Fruit fly (Drosophila melanogaster) whole organism, embryonic: ENCODE data around the gene CG1640.

Source experiments
- B-H2 ChIP-seq: fragments of 200-800 bp; sonication (Bioruptor generic); optimal IDR thresholded peaks from 2 replicates; lab custom pipeline; 2018; ENCODE audit warnings: missing biosample characterization, mild to moderate bottlenecking, missing genetic modification characterization
- Blimp-1 ChIP-seq: fragments of 200-800 bp; sonication (Bioruptor generic); optimal IDR thresholded peaks from 3 replicates; lab custom pipeline; 2018; ENCODE audit warnings: missing biosample characterization, missing genetic modification characterization, mild to moderate bottlenecking, moderate library complexity, missing genetic modification reagents
- CG10267 ChIP-seq: fragments of 200-800 bp; sonication (Bioruptor generic); optimal IDR thresholded peaks from 2 replicates; lab custom pipeline; 2018; ENCODE audit warnings: missing biosample characterization, mild to moderate bottlenecking, missing genetic modification characterization, moderate library complexity
- CG10654 ChIP-seq: fragments of 200-800 bp; sonication (Bioruptor generic); optimal IDR thresholded peaks from 2 replicates; lab custom pipeline; 2016; ENCODE audit warnings: missing biosample characterization, missing genetic modification characterization
- CG12299 ChIP-seq: fragments of 200-800 bp; sonication (Bioruptor generic); optimal IDR thresholded peaks from 2 replicates; lab custom pipeline; 2018; ENCODE audit warnings: missing biosample characterization, mild to moderate bottlenecking, missing genetic modification characterization
- CG12942 ChIP-seq: fragments of 200-800 bp; sonication (Bioruptor generic); optimal IDR thresholded peaks from 3 replicates; lab custom pipeline; 2016; ENCODE audit warnings: missing biosample characterization, missing genetic modification characterization
- CG13894 ChIP-seq: fragments of 200-800 bp; sonication (Bioruptor generic); optimal IDR thresholded peaks from 3 replicates; lab custom pipeline; 2018; ENCODE audit warnings: missing biosample characterization, mild to moderate bottlenecking, missing genetic modification characterization, moderate library complexity
- CG14014 ChIP-seq: fragments of 200-800 bp; sonication (Bioruptor generic); IDR thresholded peaks from 2 replicates; pipeline ENCODE4 v1.3.6; 2022; ENCODE audit warnings: missing biosample characterization, missing genetic modification characterization
- CG15514 ChIP-seq: fragments of 200-800 bp; sonication (Bioruptor generic); optimal IDR thresholded peaks from 3 replicates; lab custom pipeline; 2017; ENCODE audit warnings: missing biosample characterization, missing genetic modification characterization, mild to moderate bottlenecking, moderate library complexity, missing genetic modification reagents
- CG15601 ChIP-seq: fragments of 200-800 bp; sonication (Bioruptor generic); optimal IDR thresholded peaks from 3 replicates; lab custom pipeline; 2019; ENCODE audit warnings: missing biosample characterization, mild to moderate bottlenecking, missing genetic modification characterization, moderate library complexity
- CG1647 ChIP-seq: fragments of 200-800 bp; sonication (Bioruptor generic); optimal IDR thresholded peaks from 3 replicates; lab custom pipeline; 2016; ENCODE audit warnings: missing biosample characterization, missing genetic modification characterization
- CG17802 ChIP-seq: fragments of 200-800 bp; sonication (Bioruptor generic); optimal IDR thresholded peaks from 2 replicates; lab custom pipeline; 2018; ENCODE audit warnings: missing biosample characterization, mild to moderate bottlenecking, missing genetic modification characterization, moderate library complexity
- CG1792 ChIP-seq: fragments of 200-800 bp; sonication (Bioruptor generic); optimal IDR thresholded peaks from 2 replicates; lab custom pipeline; 2016; ENCODE audit warnings: missing biosample characterization, missing genetic modification characterization
- CG18476 ChIP-seq: fragments of 200-800 bp; sonication (Bioruptor generic); optimal IDR thresholded peaks from 2 replicates; lab custom pipeline; 2016; ENCODE audit warnings: missing biosample characterization, mild to moderate bottlenecking, missing genetic modification characterization
- CG30431 ChIP-seq: fragments of 200-800 bp; sonication (Bioruptor generic); optimal IDR thresholded peaks from 2 replicates; lab custom pipeline; 2017; ENCODE audit warnings: missing biosample characterization, missing genetic modification characterization
- CG3281 ChIP-seq: fragments of 200-800 bp; sonication (Bioruptor generic); optimal IDR thresholded peaks from 3 replicates; lab custom pipeline; 2017; ENCODE audit warnings: missing biosample characterization, mild to moderate bottlenecking, missing genetic modification characterization
- CG3995 ChIP-seq: fragments of 200-800 bp; sonication (Bioruptor generic); optimal IDR thresholded peaks from 3 replicates; lab custom pipeline; 2016; ENCODE audit warnings: missing biosample characterization, missing genetic modification characterization
- CG42726 ChIP-seq: fragments of 200-800 bp; sonication (Bioruptor generic); IDR thresholded peaks from 2 replicates; pipeline ENCODE4 v1.3.6; 2022; ENCODE audit warnings: missing biosample characterization, missing genetic modification characterization; ENCODE audit not compliant: partially characterized antibody
- CG6683 ChIP-seq: fragments of 200-800 bp; sonication (Bioruptor generic); optimal IDR thresholded peaks from 2 replicates; lab custom pipeline; 2017; ENCODE audit warnings: missing biosample characterization, mild to moderate bottlenecking, missing genetic modification characterization, missing genetic modification reagents
- CG6765 ChIP-seq: fragments of 200-800 bp; sonication (Bioruptor generic); optimal IDR thresholded peaks from 3 replicates; lab custom pipeline; 2017; ENCODE audit warnings: missing biosample characterization, mild to moderate bottlenecking, missing genetic modification characterization
- CG7271 ChIP-seq: fragments of 200-800 bp; sonication (Bioruptor generic); optimal IDR thresholded peaks from 2 replicates; lab custom pipeline; 2018; ENCODE audit warnings: missing biosample characterization, mild to moderate bottlenecking, missing genetic modification characterization, moderate library complexity
- CG8765 ChIP-seq: fragments of 200-800 bp; sonication (Bioruptor generic); IDR thresholded peaks from 2 replicates; pipeline ENCODE4 v1.3.6; 2022; ENCODE audit warnings: missing biosample characterization, missing genetic modification characterization
- CTCF ChIP-seq: fragments of 200-800 bp; sonication (Bioruptor generic); optimal IDR thresholded peaks from 2 replicates; lab custom pipeline; 2017; ENCODE audit warnings: missing biosample characterization, mild to moderate bottlenecking, missing genetic modification characterization, moderate library complexity
- Deaf1 ChIP-seq: fragments of 200-800 bp; optimal IDR thresholded peaks from 3 replicates; lab custom pipeline; 2019; ENCODE audit warnings: missing biosample characterization, mild to moderate bottlenecking, missing genetic modification characterization, moderate library complexity
- Drgx ChIP-seq: fragments of 200-800 bp; sonication (Bioruptor generic); IDR thresholded peaks from 2 replicates; pipeline ENCODE4 v1.3.6; 2022; ENCODE audit warnings: missing biosample characterization, missing genetic modification characterization
- HHEX ChIP-seq: fragments of 200-800 bp; sonication (Bioruptor generic); optimal IDR thresholded peaks from 3 replicates; lab custom pipeline; 2017; ENCODE audit warnings: missing biosample characterization, mild to moderate bottlenecking, missing genetic modification characterization, missing genetic modification reagents
- NC2α ChIP-seq: fragments of 200-800 bp; sonication (Bioruptor generic); optimal IDR thresholded peaks from 2 replicates; lab custom pipeline; 2016; ENCODE audit warnings: missing biosample characterization, missing genetic modification characterization
- Neu2 ChIP-seq: fragments of 200-800 bp; sonication (Bioruptor generic); optimal IDR thresholded peaks from 3 replicates; lab custom pipeline; 2016; ENCODE audit warnings: missing biosample characterization, missing genetic modification characterization, borderline replicate concordance
- Nf-YA ChIP-seq: fragments of 200-800 bp; sonication (Bioruptor generic); IDR thresholded peaks from 2 replicates; pipeline ENCODE4 v1.3.6; 2022; ENCODE audit warnings: missing biosample characterization, missing genetic modification characterization
- Nf-YC ChIP-seq: fragments of 200-800 bp; optimal IDR thresholded peaks from 3 replicates; lab custom pipeline; 2019; ENCODE audit warnings: missing biosample characterization, mild to moderate bottlenecking, missing genetic modification characterization, moderate library complexity
- Pdp1 ChIP-seq, 2 experiments: fragments of 200-800 bp; sonication (Bioruptor generic); optimal IDR thresholded peaks; 3 replicates each; lab custom pipeline; 2016; ENCODE audit warnings: missing biosample characterization in 2 of 2, missing genetic modification characterization in 2 of 2, mild to moderate bottlenecking in 1 of 2, moderate library complexity in 1 of 2
- amos ChIP-seq: fragments of 200-800 bp; sonication (Bioruptor generic); IDR thresholded peaks from 2 replicates; pipeline ENCODE4 v1.3.6; 2022; ENCODE audit warnings: missing biosample characterization, missing genetic modification characterization; ENCODE audit not compliant: partially characterized antibody
- ara ChIP-seq: fragments of 200-800 bp; sonication (Bioruptor generic); IDR thresholded peaks from 2 replicates; pipeline ENCODE4 v1.3.6; 2022; ENCODE audit warnings: missing biosample characterization, missing genetic modification characterization
- chif ChIP-seq, 2 experiments: fragments of 200-800 bp; sonication (Bioruptor generic); optimal IDR thresholded peaks; 3 replicates each; lab custom pipeline; 2016; ENCODE audit warnings: missing biosample characterization in 2 of 2, missing genetic modification characterization in 2 of 2
- da ChIP-seq: fragments of 200-800 bp; sonication (Bioruptor generic); optimal IDR thresholded peaks from 2 replicates; lab custom pipeline; 2016; ENCODE audit warnings: missing biosample characterization, missing genetic modification characterization
- grn ChIP-seq: fragments of 200-800 bp; sonication (Bioruptor generic); optimal IDR thresholded peaks from 3 replicates; lab custom pipeline; 2017; ENCODE audit warnings: missing biosample characterization, missing genetic modification characterization
- gsb-n ChIP-seq: fragments of 200-800 bp; sonication (Bioruptor generic); optimal IDR thresholded peaks from 3 replicates; lab custom pipeline; 2018; ENCODE audit warnings: missing biosample characterization, mild to moderate bottlenecking, missing genetic modification characterization
- ham ChIP-seq: fragments of 200-800 bp; sonication (Bioruptor generic); IDR thresholded peaks from 2 replicates; pipeline ENCODE4 v1.3.6; 2022; ENCODE audit warnings: missing biosample characterization, missing genetic modification characterization
- hkb ChIP-seq, 2 experiments: fragments of 200-800 bp in 1 of 2; fragments of >200 bp in 1 of 2; sonication (Bioruptor generic) in 1 of 2; IDR thresholded peaks in 1 of 2; optimal IDR thresholded peaks in 1 of 2; 2 replicates each; pipeline versions ENCODE4 v1.3.6 to Lab custom; 2017 to 2022; ENCODE audit warnings: missing biosample characterization in 1 of 2, missing genetic modification characterization in 1 of 2
- jumu ChIP-seq: fragments of 200-800 bp; sonication (Bioruptor generic); optimal IDR thresholded peaks from 3 replicates; lab custom pipeline; 2016; ENCODE audit warnings: missing biosample characterization, missing genetic modification characterization
- lmd ChIP-seq: fragments of 200-800 bp; sonication (Bioruptor generic); IDR thresholded peaks from 2 replicates; pipeline ENCODE4 v1.3.6; 2022; ENCODE audit warnings: missing biosample characterization, missing genetic modification characterization
- maf-S ChIP-seq: fragments of 200-800 bp; sonication (Bioruptor generic); optimal IDR thresholded peaks from 2 replicates; lab custom pipeline; 2016; ENCODE audit warnings: missing biosample characterization, missing genetic modification characterization
- mirr ChIP-seq: fragments of 200-800 bp; sonication (Bioruptor generic); optimal IDR thresholded peaks from 3 replicates; lab custom pipeline; 2018; ENCODE audit warnings: missing biosample characterization, mild to moderate bottlenecking, missing genetic modification characterization
- pan ChIP-seq, 4 experiments: fragments of >200 bp in 3 of 4; fragments of 200-800 bp in 1 of 4; sonication (Bioruptor generic) in 1 of 4; optimal IDR thresholded peaks in 3 of 4; IDR thresholded peaks in 1 of 4; 2 replicates each; pipeline versions ENCODE4 v1.3.6 to Lab custom; 2017 to 2022; ENCODE audit warnings: missing biosample characterization in 2 of 4, missing genetic modification characterization in 2 of 4, mixed read lengths in 1 of 4
- peb ChIP-seq: fragments of 200-800 bp; sonication (Bioruptor generic); IDR thresholded peaks from 2 replicates; pipeline ENCODE4 v1.3.6; 2022; ENCODE audit warnings: missing biosample characterization, missing genetic modification characterization
- pho ChIP-seq: fragments of 200-800 bp; sonication (Bioruptor generic); optimal IDR thresholded peaks from 2 replicates; lab custom pipeline; 2016; ENCODE audit warnings: missing biosample characterization, missing genetic modification characterization
- prd ChIP-seq, 3 experiments: fragments of >200 bp in 2 of 3; fragments of 200-800 bp in 1 of 3; sonication (Bioruptor generic) in 1 of 3; optimal IDR thresholded peaks in 2 of 3; IDR thresholded peaks in 1 of 3; 2 replicates in 2 of 3; 3 replicates in 1 of 3; pipeline versions ENCODE4 v1.3.6 to Lab custom; 2017 to 2022; ENCODE audit warnings: missing biosample characterization in 1 of 3, missing genetic modification characterization in 1 of 3
- sob ChIP-seq: fragments of 200-800 bp; sonication (Bioruptor generic); IDR thresholded peaks from 2 replicates; pipeline ENCODE4 v1.3.6; 2022; ENCODE audit warnings: missing biosample characterization, missing genetic modification characterization

Gene CG1640

DNA sequence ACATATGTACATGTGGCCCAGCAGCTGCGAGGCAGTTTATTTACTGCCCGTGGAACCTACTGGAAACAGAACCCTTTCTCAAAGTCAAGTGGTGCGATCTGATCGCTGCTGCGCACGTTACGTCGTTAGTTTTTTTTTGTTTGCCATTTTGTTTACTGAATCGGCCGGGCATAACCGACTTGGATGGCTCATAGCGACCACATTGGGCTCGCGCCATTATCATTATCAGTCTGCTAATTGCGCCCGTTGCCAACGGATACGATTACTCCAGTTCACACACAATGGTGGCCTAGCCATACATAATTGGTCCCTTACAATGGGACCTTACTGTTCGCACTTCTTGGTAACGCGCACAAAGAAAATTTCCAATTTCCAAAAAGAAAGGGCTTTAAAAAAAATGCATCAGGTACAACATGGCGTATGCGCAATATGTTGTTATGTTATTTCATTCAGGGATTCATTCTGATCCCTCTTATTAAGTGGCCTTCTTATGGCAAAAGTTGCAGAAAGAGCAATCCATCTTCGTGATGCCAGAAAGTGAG, 37.6 kb upstream of the CG1640 start (continued):
- TF ChIP-seq da (GFP tag; lab: Kevin White, UChicago) (no peak), Drgx (GFP tag; lab: Robert Waterston, UW) (no peak), CG18476 (GFP tag; lab: Kevin White, UChicago) (no peak), Nf-YA (no peak), CG12299 (tag; lab: Kevin White, UChicago) (no peak), CG10654 (GFP tag; lab: Kevin White, UChicago) (no peak), chif (GFP tag; optimal IDR thresholded peaks at IDR 0.05; lab: Kevin White, UChicago) (no peak), CG3281 (GFP tag; lab: Kevin White, UChicago) (peak; percentile 36), CG8765 (GFP tag; lab: Robert Waterston, UW) (no peak), CG30431 (no peak), Deaf1 (no peak), NC2α (GFP tag; lab: Kevin White, UChicago) (no peak), CG6683 (no peak), grn (peak; percentile 56), prd (optimal IDR thresholded peaks at IDR 0.05; lab: Kevin White, UChicago) (no peak), prd (GFP tag; IDR thresholded peaks at IDR 0.05; lab: Robert Waterston, UW) (no peak), Pdp1 (GFP tag; optimal IDR thresholded peaks at IDR 0.05; lab: Kevin White, UChicago) (peak in 1 of 2 experiments; percentile 57), CG15514 (GFP tag; lab: Kevin White, UChicago) (no peak), maf-S (GFP tag; lab: Kevin White, UChicago) (peak; percentile 42), B-H2 (GFP tag; lab: Kevin White, UChicago) (no peak), CG14014 (no peak), ham (no peak), CG42726 (GFP tag; lab: Robert Waterston, UW) (no peak), lmd (GFP tag; lab: Robert Waterston, UW) (peak; percentile 25; the same call in 1 of the 2 replicates), CG10267 (tag; lab: Kevin White, UChicago) (no peak), pan (optimal IDR thresholded peaks at IDR 0.05; lab: Kevin White, UChicago) (no peak), pan (GFP tag; optimal IDR thresholded peaks at IDR 0.05 in 1 of 2, IDR thresholded peaks at IDR 0.05 in 1 of 2) (no peak), ara (GFP tag; lab: Robert Waterston, UW) (no peak), sob (GFP tag; lab: Robert Waterston, UW) (no peak), CG7271 (tag; lab: Kevin White, UChicago) (no peak), CG17802 (tag; lab: Kevin White, UChicago) (no peak), Nf-YC (tag; lab: Kevin White, UChicago) (no peak)

DNA sequence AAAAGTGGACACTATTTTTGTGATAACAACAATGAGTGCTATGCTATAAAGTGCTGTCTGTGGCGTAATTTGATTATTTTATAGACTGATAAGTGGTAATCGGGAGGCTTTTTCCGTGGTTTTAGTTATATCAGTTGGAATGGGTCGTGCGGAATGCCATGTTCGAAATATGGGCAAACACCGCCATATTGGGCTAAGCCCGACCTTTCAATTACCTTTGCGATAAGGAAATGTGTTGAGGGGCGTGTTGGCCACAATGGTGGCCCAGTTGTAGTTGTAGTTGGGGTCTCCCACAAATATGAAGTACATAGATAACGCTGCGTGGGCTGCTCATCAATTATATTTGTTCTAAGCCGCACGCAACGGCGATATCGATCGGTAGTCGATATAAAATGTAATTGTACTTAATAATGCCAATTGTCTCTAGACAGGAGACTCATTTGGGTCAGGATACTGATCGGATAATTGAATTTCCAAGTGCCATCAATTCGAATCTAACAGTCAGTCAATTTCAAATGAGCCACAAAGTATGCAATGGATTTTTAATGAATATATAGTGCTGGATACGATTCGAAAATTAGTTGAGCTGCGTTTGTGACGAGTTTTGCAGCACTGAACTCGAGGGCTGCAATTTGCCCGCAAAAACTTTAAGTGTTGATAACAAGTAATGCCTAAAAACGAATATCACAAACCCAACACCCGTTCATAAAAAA, 35.8 kb upstream of the CG1640 start:
- peak; percentile 33 for TF ChIP-seq CG12942 (GFP tag; lab: Kevin White, UChicago)
- peak; percentile 56 for TF ChIP-seq CG15514 (GFP tag; lab: Kevin White, UChicago)
- TF ChIP-seq Neu2 (GFP tag; lab: Kevin White, UChicago), result no peak
- TF ChIP-seq peb (GFP tag; lab: Robert Waterston, UW), result no peak
- no peak for TF ChIP-seq CG1792
- TF ChIP-seq hkb (optimal IDR thresholded peaks at IDR 0.05; lab: Kevin White, UChicago), result no peak
- no peak for TF ChIP-seq hkb (GFP tag; IDR thresholded peaks at IDR 0.05; lab: Robert Waterston, UW)
- peak; percentile 14 for TF ChIP-seq CG1647
- TF ChIP-seq CTCF, result peak; percentile 29
- no peak for TF ChIP-seq Blimp-1
- TF ChIP-seq CG13894 (tag; lab: Kevin White, UChicago), result peak; percentile 32
- peak; percentile 83 for TF ChIP-seq mirr (GFP tag; lab: Kevin White, UChicago)
- no peak for TF ChIP-seq gsb-n (tag; lab: Kevin White, UChicago)
- peak; percentile 59 for TF ChIP-seq jumu (GFP tag; lab: Kevin White, UChicago)
- peak; percentile 3 for TF ChIP-seq HHEX (GFP tag; lab: Kevin White, UChicago)
- no peak for TF ChIP-seq CG3995 (GFP tag; lab: Kevin White, UChicago)
- peak; percentile 53 for TF ChIP-seq pho
- TF ChIP-seq CG6765 (GFP tag; lab: Kevin White, UChicago), result peak; percentile 29
- no peak for TF ChIP-seq CG3281 (GFP tag; lab: Kevin White, UChicago)
- peak; percentile 84 for TF ChIP-seq CG15601 (tag; lab: Kevin White, UChicago)
- TF ChIP-seq amos, result peak; percentile 44; the same call in 1 of the 2 replicates
